Fruit fly (Drosophila melanogaster) whole organism, embryonic: Measurements from ENCODE around the gene Dora.

ENCODE experiments used
- B-H1 ChIP-seq: fragments of 200-800 bp; sonication (Bioruptor generic); IDR thresholded peaks from 3 replicates; pipeline ENCODE4 v1.3.6; 2022; ENCODE audit warnings: missing biosample characterization, missing genetic modification characterization
- B-H2 ChIP-seq: fragments of 200-800 bp; sonication (Bioruptor generic); optimal IDR thresholded peaks from 2 replicates; lab custom pipeline; 2018; ENCODE audit warnings: missing biosample characterization, mild to moderate bottlenecking, missing genetic modification characterization
- BEAF-32 ChIP-seq: fragments of 200-800 bp; sonication (Bioruptor generic); optimal IDR thresholded peaks from 3 replicates; lab custom pipeline; 2017; ENCODE audit warnings: missing biosample characterization, missing genetic modification characterization, mild to moderate bottlenecking, moderate library complexity, missing genetic modification reagents
- CG10147 ChIP-seq: fragments of 200-800 bp; sonication (Bioruptor generic); optimal IDR thresholded peaks from 2 replicates; lab custom pipeline; 2019; ENCODE audit warnings: missing biosample characterization, mild to moderate bottlenecking, missing genetic modification characterization, moderate library complexity
- CG10462 ChIP-seq: fragments of 200-800 bp; sonication (Bioruptor generic); optimal IDR thresholded peaks from 2 replicates; lab custom pipeline; 2016; ENCODE audit warnings: missing biosample characterization, missing genetic modification characterization
- CG11398 ChIP-seq: fragments of 200-800 bp; sonication (Bioruptor generic); optimal IDR thresholded peaks from 2 replicates; lab custom pipeline; 2016; ENCODE audit warnings: missing biosample characterization, missing genetic modification characterization
- CG11695 ChIP-seq: fragments of 200-800 bp; sonication (Bioruptor generic); IDR thresholded peaks from 3 replicates; pipeline ENCODE4 v1.3.6; 2022; ENCODE audit warnings: missing biosample characterization, missing genetic modification characterization
- CG12219 ChIP-seq: fragments of 200-800 bp; sonication (Bioruptor generic); optimal IDR thresholded peaks from 3 replicates; lab custom pipeline; 2018; ENCODE audit warnings: missing biosample characterization, mild to moderate bottlenecking, missing genetic modification characterization
- CG15011 ChIP-seq: fragments of 200-800 bp; sonication (Bioruptor generic); optimal IDR thresholded peaks from 3 replicates; lab custom pipeline; 2018; ENCODE audit warnings: missing biosample characterization, mild to moderate bottlenecking, missing genetic modification characterization
- CG17359 ChIP-seq: fragments of 200-800 bp; sonication (Bioruptor generic); optimal IDR thresholded peaks from 3 replicates; lab custom pipeline; 2018; ENCODE audit warnings: missing biosample characterization, mild to moderate bottlenecking, missing genetic modification characterization, moderate library complexity
- CG17385 ChIP-seq: fragments of 200-800 bp; sonication (Bioruptor generic); optimal IDR thresholded peaks from 3 replicates; lab custom pipeline; 2018; ENCODE audit warnings: missing biosample characterization, mild to moderate bottlenecking, missing genetic modification characterization
- CG17802 ChIP-seq: fragments of 200-800 bp; sonication (Bioruptor generic); optimal IDR thresholded peaks from 2 replicates; lab custom pipeline; 2018; ENCODE audit warnings: missing biosample characterization, mild to moderate bottlenecking, missing genetic modification characterization, moderate library complexity
- CG31365 ChIP-seq: fragments of 200-800 bp; sonication (Bioruptor generic); optimal IDR thresholded peaks from 2 replicates; lab custom pipeline; 2018; ENCODE audit warnings: missing biosample characterization, mild to moderate bottlenecking, missing genetic modification characterization
- CG31388 ChIP-seq: fragments of 200-800 bp; sonication (Bioruptor generic); optimal IDR thresholded peaks from 2 replicates; lab custom pipeline; 2016; ENCODE audit warnings: missing biosample characterization, missing genetic modification characterization
- CG32532 ChIP-seq: fragments of 200-800 bp; sonication (Bioruptor generic); IDR thresholded peaks from 2 replicates; pipeline ENCODE4 v1.3.6; 2022; ENCODE audit warnings: missing biosample characterization, missing genetic modification characterization
- CG3281 ChIP-seq: fragments of 200-800 bp; sonication (Bioruptor generic); optimal IDR thresholded peaks from 3 replicates; lab custom pipeline; 2017; ENCODE audit warnings: missing biosample characterization, mild to moderate bottlenecking, missing genetic modification characterization
- CG4617 ChIP-seq: fragments of 200-800 bp; sonication (Bioruptor generic); optimal IDR thresholded peaks from 3 replicates; lab custom pipeline; 2016; ENCODE audit warnings: missing biosample characterization, missing genetic modification characterization, borderline replicate concordance
- CG8765 ChIP-seq: fragments of 200-800 bp; sonication (Bioruptor generic); IDR thresholded peaks from 2 replicates; pipeline ENCODE4 v1.3.6; 2022; ENCODE audit warnings: missing biosample characterization, missing genetic modification characterization
- CG9876 ChIP-seq: fragments of 200-800 bp; sonication (Bioruptor generic); optimal IDR thresholded peaks from 2 replicates; lab custom pipeline; 2016; ENCODE audit warnings: missing biosample characterization, missing genetic modification characterization
- CHES-1-like ChIP-seq: fragments of 200-800 bp; sonication (Bioruptor generic); optimal IDR thresholded peaks from 2 replicates; lab custom pipeline; 2016; ENCODE audit warnings: missing biosample characterization, missing genetic modification characterization
- CkIIα-i1 ChIP-seq: fragments of 200-800 bp; sonication (Bioruptor generic); IDR thresholded peaks from 2 replicates; pipeline ENCODE4 v1.3.6; 2022; ENCODE audit warnings: missing biosample characterization, missing genetic modification characterization
- ERR ChIP-seq: fragments of 200-800 bp; sonication (Bioruptor generic); optimal IDR thresholded peaks from 2 replicates; lab custom pipeline; 2016; ENCODE audit warnings: missing biosample characterization, missing genetic modification characterization
- Ets97D ChIP-seq: fragments of 200-800 bp; sonication (Bioruptor generic); optimal IDR thresholded peaks from 3 replicates; lab custom pipeline; 2016; ENCODE audit warnings: missing biosample characterization, missing genetic modification characterization
- Hand ChIP-seq: fragments of 200-800 bp; sonication (Bioruptor generic); optimal IDR thresholded peaks from 2 replicates; lab custom pipeline; 2017; ENCODE audit warnings: mild to moderate bottlenecking, missing biosample characterization, missing genetic modification reagents, missing genetic modification characterization
- Lim3 ChIP-seq: fragments of 200-800 bp; sonication (Bioruptor generic); IDR thresholded peaks from 2 replicates; pipeline ENCODE4 v1.3.6; 2022; ENCODE audit warnings: missing biosample characterization, missing genetic modification characterization
- MBD-R2 ChIP-seq: fragments of 200-800 bp; sonication (Bioruptor generic); IDR thresholded peaks from 2 replicates; pipeline ENCODE4 v1.3.6; 2022; ENCODE audit warnings: missing biosample characterization, missing genetic modification characterization
- Mad ChIP-seq: fragments of 200-800 bp; sonication (Bioruptor generic); optimal IDR thresholded peaks from 2 replicates; lab custom pipeline; 2016; ENCODE audit warnings: missing biosample characterization, missing genetic modification characterization
- Oaz ChIP-seq: fragments of 200-800 bp; sonication (Bioruptor generic); IDR thresholded peaks from 2 replicates; pipeline ENCODE4 v1.3.6; 2022; ENCODE audit warnings: missing biosample characterization, missing genetic modification characterization
- Rfx ChIP-seq: fragments of 200-800 bp; sonication (Bioruptor generic); IDR thresholded peaks from 2 replicates; pipeline ENCODE4 v1.3.6; 2022; ENCODE audit warnings: missing biosample characterization, missing genetic modification characterization
- Scr ChIP-seq: fragments of 200-800 bp; sonication (Bioruptor generic); IDR thresholded peaks from 2 replicates; pipeline ENCODE4 v1.3.6; 2022; ENCODE audit warnings: missing biosample characterization, missing genetic modification characterization; ENCODE audit not compliant: partially characterized antibody
- Taf1 ChIP-seq: fragments of 200-800 bp; sonication (Bioruptor generic); IDR thresholded peaks from 2 replicates; pipeline ENCODE4 v1.3.6; 2022; ENCODE audit warnings: missing biosample characterization, missing genetic modification characterization
- dati ChIP-seq: fragments of 200-800 bp; sonication (Bioruptor generic); IDR thresholded peaks from 2 replicates; pipeline ENCODE4 v1.3.6; 2022; ENCODE audit warnings: missing biosample characterization, missing genetic modification characterization
- esg ChIP-seq: fragments of 200-800 bp; sonication (Bioruptor generic); conservative IDR thresholded peaks from 2 replicates; pipeline ENCODE4 v1.3.6; 2022; ENCODE audit warnings: missing biosample characterization, missing genetic modification characterization
- eyg ChIP-seq: fragments of 200-800 bp; sonication (Bioruptor generic); optimal IDR thresholded peaks from 3 replicates; lab custom pipeline; 2016; ENCODE audit warnings: missing biosample characterization, missing genetic modification characterization
- gfzf ChIP-seq: fragments of 200-800 bp; sonication (Bioruptor generic); optimal IDR thresholded peaks from 2 replicates; lab custom pipeline; 2016; ENCODE audit warnings: missing biosample characterization, mild to moderate bottlenecking, missing genetic modification characterization, moderate library complexity
- gsb-n ChIP-seq: fragments of 200-800 bp; sonication (Bioruptor generic); optimal IDR thresholded peaks from 3 replicates; lab custom pipeline; 2018; ENCODE audit warnings: missing biosample characterization, mild to moderate bottlenecking, missing genetic modification characterization
- her ChIP-seq: fragments of 200-800 bp; sonication (Bioruptor generic); optimal IDR thresholded peaks from 2 replicates; lab custom pipeline; 2016; ENCODE audit warnings: missing biosample characterization, missing genetic modification characterization
- kni ChIP-seq: fragments of 200-800 bp; sonication (Bioruptor generic); optimal IDR thresholded peaks from 3 replicates; lab custom pipeline; 2017; ENCODE audit warnings: mild to moderate bottlenecking, missing biosample characterization, missing genetic modification reagents, missing genetic modification characterization
- knrl ChIP-seq: fragments of 200-800 bp; sonication (Bioruptor generic); IDR thresholded peaks from 3 replicates; pipeline ENCODE4 v1.3.6; 2022; ENCODE audit warnings: missing biosample characterization, missing genetic modification characterization; ENCODE audit not compliant: partially characterized antibody
- lab ChIP-seq: fragments of 200-800 bp; sonication (Bioruptor generic); optimal IDR thresholded peaks from 3 replicates; lab custom pipeline; 2017; ENCODE audit warnings: missing biosample characterization, missing genetic modification characterization, mild to moderate bottlenecking, moderate library complexity, missing genetic modification reagents
- nerfin-1 ChIP-seq: fragments of 200-800 bp; sonication (Bioruptor generic); optimal IDR thresholded peaks from 3 replicates; lab custom pipeline; 2019; ENCODE audit warnings: missing biosample characterization, mild to moderate bottlenecking, missing genetic modification characterization, moderate library complexity
- pb ChIP-seq: fragments of 200-800 bp; sonication (Bioruptor generic); optimal IDR thresholded peaks from 3 replicates; lab custom pipeline; 2016; ENCODE audit warnings: missing biosample characterization, missing genetic modification characterization
- peb ChIP-seq: fragments of 200-800 bp; sonication (Bioruptor generic); IDR thresholded peaks from 2 replicates; pipeline ENCODE4 v1.3.6; 2022; ENCODE audit warnings: missing biosample characterization, missing genetic modification characterization
- pnt ChIP-seq: fragments of 200-800 bp; sonication (Bioruptor generic); optimal IDR thresholded peaks from 3 replicates; lab custom pipeline; 2016; ENCODE audit warnings: missing biosample characterization, missing genetic modification characterization
- prd ChIP-seq, 3 experiments: fragments of >200 bp in 2 of 3; fragments of 200-800 bp in 1 of 3; sonication (Bioruptor generic) in 1 of 3; optimal IDR thresholded peaks in 2 of 3; IDR thresholded peaks in 1 of 3; 2 replicates in 2 of 3; 3 replicates in 1 of 3; pipeline versions ENCODE4 v1.3.6 to Lab custom; 2017 to 2022; ENCODE audit warnings: missing biosample characterization in 1 of 3, missing genetic modification characterization in 1 of 3
- sob ChIP-seq: fragments of 200-800 bp; sonication (Bioruptor generic); IDR thresholded peaks from 2 replicates; pipeline ENCODE4 v1.3.6; 2022; ENCODE audit warnings: missing biosample characterization, missing genetic modification characterization
- sqz ChIP-seq: fragments of 200-800 bp; sonication (Bioruptor generic); optimal IDR thresholded peaks from 3 replicates; lab custom pipeline; 2018; ENCODE audit warnings: missing biosample characterization, mild to moderate bottlenecking, missing genetic modification characterization
- trh ChIP-seq: fragments of 200-800 bp; sonication (Bioruptor generic); optimal IDR thresholded peaks from 2 replicates; lab custom pipeline; 2016; ENCODE audit warnings: missing biosample characterization, missing genetic modification characterization
- zf30C ChIP-seq: fragments of 200-800 bp; sonication (Bioruptor generic); optimal IDR thresholded peaks from 3 replicates; lab custom pipeline; 2018; ENCODE audit warnings: missing biosample characterization, mild to moderate bottlenecking, missing genetic modification characterization

The Dora gene

DNA sequence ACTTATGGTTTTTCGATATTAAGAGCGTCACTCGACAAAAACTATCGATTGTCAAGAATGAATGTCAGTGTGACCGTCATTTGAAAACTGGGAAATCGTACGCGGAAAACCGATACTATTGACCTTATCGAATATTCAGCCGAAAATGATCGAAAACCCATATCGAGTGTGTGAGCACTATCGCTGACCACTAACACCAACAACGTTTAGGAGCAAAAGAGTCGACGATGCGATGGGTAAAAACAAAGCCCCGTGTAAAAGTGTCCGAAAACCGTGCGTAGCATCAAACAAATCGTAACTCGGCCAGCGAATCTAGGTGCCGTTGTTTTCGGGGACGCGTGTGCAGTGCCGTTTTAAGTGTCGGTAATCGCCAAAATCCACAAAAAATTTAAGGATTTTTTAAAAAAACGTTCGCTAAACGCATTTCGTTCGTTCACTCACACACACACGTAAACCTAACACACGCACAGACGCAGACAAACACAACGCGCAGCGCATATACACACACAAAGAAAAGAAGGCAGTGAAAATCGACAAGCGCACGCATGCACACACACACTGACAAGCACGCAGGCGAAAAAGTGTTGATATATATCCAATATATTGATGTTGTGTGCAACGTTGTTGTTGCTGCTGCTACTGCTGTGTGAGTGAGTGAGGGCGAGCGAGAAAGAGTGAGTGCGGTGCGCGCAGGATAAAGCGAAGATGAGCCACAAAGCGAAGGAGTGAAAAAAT is at the start of gene Dora, which contains the start of gene CG7326 (continued):
- TF ChIP-seq sqz (GFP tag; lab: Kevin White, UChicago) (no peak), knrl (peak; percentile 86), CG15011 (GFP tag; lab: Kevin White, UChicago) (no peak), CG12219 (GFP tag; lab: Kevin White, UChicago) (no peak), lab (GFP tag; lab: Kevin White, UChicago) (no peak), CG11398 (GFP tag; lab: Kevin White, UChicago) (no peak), CG10147 (GFP tag; lab: Kevin White, UChicago) (no peak), CG8765 (GFP tag; lab: Robert Waterston, UW) (no peak), B-H1 (GFP tag; lab: Robert Waterston, UW) (no peak), CG11695 (GFP tag; lab: Robert Waterston, UW) (no peak), her (GFP tag; lab: Kevin White, UChicago) (peak; percentile 20), CG31365 (no peak), kni (GFP tag; lab: Kevin White, UChicago) (peak; percentile 30), gfzf (GFP tag; lab: Kevin White, UChicago) (peak; percentile 90), Hand (GFP tag; lab: Kevin White, UChicago) (no peak), CHES-1-like (peak; percentile 46), CkIIα-i1 (GFP tag; lab: Robert Waterston, UW) (no peak), Ets97D (peak; percentile 61), CG17359 (tag; lab: Kevin White, UChicago) (no peak), trh (GFP tag; lab: Kevin White, UChicago) (no peak), pnt (GFP tag; lab: Kevin White, UChicago) (no peak), Mad (no peak), gsb-n (tag; lab: Kevin White, UChicago) (no peak), CG9876 (GFP tag; lab: Kevin White, UChicago) (no peak), Scr (GFP tag; lab: Robert Waterston, UW) (peak; percentile 87), CG10462 (GFP tag; lab: Kevin White, UChicago) (no peak), CG17802 (tag; lab: Kevin White, UChicago) (no peak), eyg (GFP tag; lab: Kevin White, UChicago) (no peak), CG17385 (GFP tag; lab: Kevin White, UChicago) (no peak), CG32532 (GFP tag; lab: Robert Waterston, UW) (0 out of 2 replicates have a peak, but pooled peaks have one; percentile 6), CG4617 (GFP tag; lab: Kevin White, UChicago) (peak; percentile 54), sob (GFP tag; lab: Robert Waterston, UW) (peak; percentile 26; the same call in 1 of the 2 replicates), Rfx (GFP tag; lab: Robert Waterston, UW) (no peak), ERR (GFP tag; lab: Kevin White, UChicago) (no peak), dati (GFP tag; lab: Robert Waterston, UW) (no peak), peb (no peak), Oaz (GFP tag; lab: Robert Waterston, UW) (no peak), esg (no peak), Lim3 (GFP tag; lab: Robert Waterston, UW) (no peak), zf30C (GFP tag; lab: Kevin White, UChicago) (no peak), nerfin-1 (no peak), CG31388 (no peak), MBD-R2 (GFP tag; lab: Robert Waterston, UW) (peak; percentile 82), CG3281 (GFP tag; lab: Kevin White, UChicago) (peak; percentile 5), Taf1 (GFP tag; lab: Robert Waterston, UW) (no peak), B-H2 (GFP tag; lab: Kevin White, UChicago) (peak; percentile 32), prd (optimal IDR thresholded peaks at IDR 0.05; lab: Kevin White, UChicago) (no peak), prd (GFP tag; IDR thresholded peaks at IDR 0.05; lab: Robert Waterston, UW) (no peak), pb (GFP tag; lab: Kevin White, UChicago) (no peak), BEAF-32 (peak; percentile 92)
